Worm (Caenorhabditis elegans) whole organism, L4 larva: ENCODE results near the gene EGAP1.5.

Experiments used
- R02D3.7 ChIP-seq: fragments of 150-350 bp; sonication (generic microtip); optimal IDR thresholded peaks from 3 replicates; lab custom pipeline; 2014; ENCODE audit warnings: missing biosample characterization, missing genetic modification characterization
- T20F7.1 ChIP-seq: fragments of 200-800 bp; sonication (Bioruptor generic); optimal IDR thresholded peaks from 2 replicates; lab custom pipeline; 2018; ENCODE audit warnings: mild to moderate bottlenecking, missing genetic modification characterization, missing compliant biosample characterization
- Y105C5A.15 ChIP-seq: fragments of 200-800 bp; sonication (Bioruptor generic); IDR thresholded peaks from 2 replicates; pipeline ENCODE4 v1.3.6; 2022; ENCODE audit warnings: missing genetic modification characterization, missing compliant biosample characterization
- Y75B8A.6 ChIP-seq: fragments of 200-800 bp; sonication (Bioruptor generic); IDR thresholded peaks from 2 replicates; pipeline ENCODE4 v1.3.6; 2022; ENCODE audit warnings: missing genetic modification reagents, missing genetic modification characterization, missing compliant biosample characterization
- ZK546.5 ChIP-seq, 2 experiments: sonication (generic microtip); optimal IDR thresholded peaks; 2 replicates each; lab custom pipeline; 2017; ENCODE audit warnings: missing biosample characterization in 2 of 2, missing genetic modification characterization in 2 of 2
- aly-2 ChIP-seq: sonication (generic microtip); optimal IDR thresholded peaks from 2 replicates; lab custom pipeline; 2018; ENCODE audit warnings: missing biosample characterization, missing genetic modification characterization
- attf-4 ChIP-seq: sonication (generic microtip); optimal IDR thresholded peaks from 3 replicates; lab custom pipeline; 2017; ENCODE audit warnings: missing biosample characterization, missing genetic modification characterization
- ceh-20 ChIP-seq: fragments of 200-800 bp; sonication (Bioruptor generic); IDR thresholded peaks from 2 replicates; pipeline ENCODE4 v1.3.6; 2022; ENCODE audit warnings: missing genetic modification reagents, missing genetic modification characterization, missing compliant biosample characterization
- ceh-28 ChIP-seq: fragments of 150-350 bp; optimal IDR thresholded peaks from 2 replicates; lab custom pipeline; 2014; ENCODE audit warnings: missing biosample characterization, missing genetic modification reagents, missing genetic modification characterization
- ceh-62 ChIP-seq: sonication (generic microtip); optimal IDR thresholded peaks from 2 replicates; lab custom pipeline; 2017; ENCODE audit warnings: missing biosample characterization, missing genetic modification characterization
- ceh-82 ChIP-seq: sonication (generic microtip); optimal IDR thresholded peaks from 2 replicates; lab custom pipeline; 2017; ENCODE audit warnings: missing biosample characterization, missing genetic modification characterization
- ctbp-1 ChIP-seq: fragments of 200-800 bp; sonication (Bioruptor generic); IDR thresholded peaks from 2 replicates; pipeline ENCODE4 v1.3.6; 2022; ENCODE audit warnings: missing genetic modification reagents, missing genetic modification characterization, missing compliant biosample characterization
- daf-12 ChIP-seq: fragments of 150-350 bp; optimal IDR thresholded peaks from 2 replicates; lab custom pipeline; 2014; ENCODE audit warnings: missing biosample characterization, missing genetic modification reagents, missing genetic modification characterization
- daf-16 ChIP-seq, 3 experiments: sonication (generic microtip); optimal IDR thresholded peaks; 2 replicates each; lab custom pipeline; 2016 to 2017; ENCODE audit warnings: missing genetic modification characterization in 3 of 3, missing genetic modification reagents in 3 of 3, mild to moderate bottlenecking in 2 of 3, missing compliant biosample characterization in 2 of 3, missing biosample characterization in 1 of 3, moderate library complexity in 1 of 3
- daf-19 ChIP-seq: fragments of 200-800 bp; sonication (Bioruptor generic); conservative IDR thresholded peaks from 2 replicates; pipeline ENCODE4 v1.3.6; 2022; ENCODE audit warnings: missing genetic modification characterization, missing compliant biosample characterization
- dmd-8 ChIP-seq: fragments of 200-800 bp; sonication (Bioruptor generic); IDR thresholded peaks from 2 replicates; pipeline ENCODE4 v1.3.6; 2022; ENCODE audit warnings: missing genetic modification characterization, missing compliant biosample characterization
- dmd-9 ChIP-seq: fragments of 200-800 bp; sonication (Bioruptor generic); IDR thresholded peaks from 2 replicates; pipeline ENCODE4 v1.3.6; 2022; ENCODE audit warnings: missing genetic modification reagents, missing genetic modification characterization, missing compliant biosample characterization
- egl-43 ChIP-seq: fragments of 200-800 bp; sonication (Bioruptor generic); IDR thresholded peaks from 2 replicates; pipeline ENCODE4 v1.3.6; 2022; ENCODE audit warnings: missing genetic modification reagents, missing genetic modification characterization, missing compliant biosample characterization
- fkh-10 ChIP-seq: fragments of 150-350 bp; optimal IDR thresholded peaks from 2 replicates; lab custom pipeline; 2014; ENCODE audit warnings: missing biosample characterization, missing genetic modification reagents, missing genetic modification characterization
- hif-1 ChIP-seq, 2 experiments: sonication (generic microtip); optimal IDR thresholded peaks; 2 replicates each; lab custom pipeline; 2016 to 2017; ENCODE audit warnings: missing compliant biosample characterization in 2 of 2, missing genetic modification characterization in 2 of 2, missing genetic modification reagents in 2 of 2, missing genotype in 2 of 2, mild to moderate bottlenecking in 1 of 2
- hlh-30 ChIP-seq: sonication (generic microtip); optimal IDR thresholded peaks from 2 replicates; lab custom pipeline; 2017; ENCODE audit warnings: antibody characterized with exemption, mild to moderate bottlenecking, missing genetic modification characterization, missing compliant biosample characterization; ENCODE audit not compliant: insufficient read depth
- jun-1 ChIP-seq: fragments of 150-350 bp; optimal IDR thresholded peaks from 2 replicates; lab custom pipeline; 2014; ENCODE audit warnings: missing biosample characterization, missing genetic modification reagents, missing genetic modification characterization
- lin-15B ChIP-seq: fragments of 150-350 bp; sonication (generic microtip); optimal IDR thresholded peaks from 3 replicates; lab custom pipeline; 2014; ENCODE audit warnings: missing biosample characterization, missing genetic modification characterization
- lin-29 ChIP-seq: fragments of 200-800 bp; sonication (Bioruptor generic); IDR thresholded peaks from 2 replicates; pipeline ENCODE4 v1.3.6; 2022; ENCODE audit warnings: missing genetic modification reagents, missing genetic modification characterization, missing compliant biosample characterization
- lsy-2 ChIP-seq, 2 experiments: fragments of 150-350 bp in 1 of 2; sonication (generic microtip) in 1 of 2; optimal IDR thresholded peaks; 2 replicates each; lab custom pipeline; 2014 to 2017; ENCODE audit warnings: missing biosample characterization in 2 of 2, missing genetic modification characterization in 2 of 2
- madf-5 ChIP-seq, 2 experiments: fragments of 200-800 bp; sonication (Bioruptor generic); IDR thresholded peaks; 2 replicates each; pipeline ENCODE4 v1.3.6; 2022; ENCODE audit warnings: missing compliant biosample characterization in 2 of 2, missing genetic modification characterization in 2 of 2
- mdl-1 ChIP-seq, 2 experiments: fragments of 150-350 bp in 1 of 2; sonication (generic microtip) in 1 of 2; optimal IDR thresholded peaks; 2 replicates each; lab custom pipeline; 2014 to 2017; ENCODE audit warnings: missing biosample characterization in 2 of 2, missing genetic modification characterization in 2 of 2
- mep-1 ChIP-seq: fragments of 150-350 bp; sonication (generic microtip); optimal IDR thresholded peaks from 3 replicates; lab custom pipeline; 2014; ENCODE audit warnings: missing biosample characterization, missing genetic modification characterization
- mes-2 ChIP-seq: sonication (generic microtip); optimal IDR thresholded peaks from 2 replicates; lab custom pipeline; 2016; ENCODE audit warnings: missing genotype, mild to moderate bottlenecking, missing genetic modification characterization, missing compliant biosample characterization; ENCODE audit not compliant: poor library complexity, severe bottlenecking
- mxl-3 ChIP-seq: fragments of 200-800 bp; sonication (Bioruptor generic); optimal IDR thresholded peaks from 2 replicates; lab custom pipeline; 2018; ENCODE audit warnings: mild to moderate bottlenecking, missing genetic modification characterization, missing compliant biosample characterization
- nhr-11 ChIP-seq: fragments of 150-350 bp; optimal IDR thresholded peaks from 2 replicates; lab custom pipeline; 2014; ENCODE audit warnings: missing biosample characterization, missing genetic modification characterization
- nhr-111 ChIP-seq: fragments of 200-800 bp; sonication (Bioruptor generic); optimal IDR thresholded peaks from 2 replicates; lab custom pipeline; 2018; ENCODE audit warnings: mild to moderate bottlenecking, missing genetic modification characterization, missing compliant biosample characterization
- nhr-237 ChIP-seq: sonication (generic microtip); optimal IDR thresholded peaks from 2 replicates; lab custom pipeline; 2017; ENCODE audit warnings: missing biosample characterization, missing genetic modification characterization
- nhr-25 ChIP-seq: sonication (generic microtip); optimal IDR thresholded peaks from 2 replicates; lab custom pipeline; 2017; ENCODE audit warnings: missing genetic modification characterization, mild to moderate bottlenecking, missing compliant biosample characterization, antibody characterized with exemption, moderate library complexity, borderline replicate concordance; ENCODE audit not compliant: insufficient read depth
- nhr-28 ChIP-seq: fragments of 150-350 bp; optimal IDR thresholded peaks from 2 replicates; lab custom pipeline; 2014; ENCODE audit warnings: missing biosample characterization, missing genetic modification characterization
- nhr-48 ChIP-seq: sonication (generic microtip); optimal IDR thresholded peaks from 2 replicates; lab custom pipeline; 2016; ENCODE audit warnings: mild to moderate bottlenecking, missing genetic modification characterization, missing compliant biosample characterization
- nhr-76 ChIP-seq: fragments of 150-350 bp; optimal IDR thresholded peaks from 2 replicates; lab custom pipeline; 2014; ENCODE audit warnings: missing biosample characterization, missing genetic modification characterization
- pha-4 ChIP-seq, 2 experiments: fragments of 150-350 bp in 1 of 2; fragments of 200-800 bp in 1 of 2; sonication (Bioruptor generic) in 1 of 2; IDR thresholded peaks in 1 of 2; optimal IDR thresholded peaks in 1 of 2; 2 replicates each; pipeline versions ENCODE4 v1.3.6 to Lab custom; 2014 to 2022; ENCODE audit warnings: missing genetic modification characterization in 2 of 2, missing genetic modification reagents in 2 of 2, missing biosample characterization in 1 of 2, missing compliant biosample characterization in 1 of 2
- pqm-1 ChIP-seq: sonication (generic microtip); optimal IDR thresholded peaks from 2 replicates; lab custom pipeline; 2017; ENCODE audit warnings: missing biosample characterization, missing genetic modification characterization
- saeg-2 ChIP-seq: fragments of 200-800 bp; sonication (Bioruptor generic); IDR thresholded peaks from 2 replicates; pipeline ENCODE4 v1.3.6; 2022; ENCODE audit warnings: missing genetic modification reagents, missing genetic modification characterization, missing compliant biosample characterization
- sdz-12 ChIP-seq: fragments of 200-800 bp; sonication (Bioruptor generic); optimal IDR thresholded peaks from 2 replicates; lab custom pipeline; 2018; ENCODE audit warnings: mild to moderate bottlenecking, missing genetic modification characterization, missing compliant biosample characterization
- snpc-4 ChIP-seq: fragments of 150-350 bp; optimal IDR thresholded peaks from 2 replicates; lab custom pipeline; 2014; ENCODE audit warnings: missing biosample characterization, missing genetic modification characterization
- spr-3 ChIP-seq: fragments of 200-800 bp; sonication (Bioruptor generic); optimal IDR thresholded peaks from 2 replicates; lab custom pipeline; 2018; ENCODE audit warnings: mild to moderate bottlenecking, missing genetic modification characterization, missing compliant biosample characterization
- tag-97 ChIP-seq: fragments of 200-800 bp; sonication (Bioruptor generic); IDR thresholded peaks from 2 replicates; pipeline ENCODE4 v1.3.6; 2022; ENCODE audit warnings: missing genetic modification characterization, missing compliant biosample characterization
- tra-1 ChIP-seq: fragments of 200-800 bp; sonication (Bioruptor generic); IDR thresholded peaks from 2 replicates; pipeline ENCODE4 v1.3.6; 2022; ENCODE audit warnings: missing genetic modification reagents, missing genetic modification characterization, missing compliant biosample characterization
- unc-62 ChIP-seq, 3 experiments: fragments of 150-350 bp in 1 of 3; sonication (generic microtip); optimal IDR thresholded peaks in 2 of 3; peaks in 1 of 3; 1 replicate in 1 of 3; 2 replicates in 2 of 3; lab custom pipeline; 2014 to 2017; ENCODE audit warnings: missing biosample characterization in 3 of 3, missing genetic modification characterization in 3 of 3, missing genetic modification reagents in 3 of 3, missing genotype in 1 of 3
- zip-2 ChIP-seq: fragments of 150-350 bp; optimal IDR thresholded peaks from 2 replicates; lab custom pipeline; 2014; ENCODE audit warnings: missing biosample characterization, missing genetic modification characterization
- ztf-7 ChIP-seq: fragments of 150-350 bp; optimal IDR thresholded peaks from 2 replicates; lab custom pipeline; 2014; ENCODE audit warnings: missing biosample characterization, missing genetic modification characterization

The EGAP1.5 gene

ce11 chrIII:5948162-5948933 is 16.8 kb downstream of the EGAP1.5 start, which contains the start of the genes F25B5.6 and F25B5.3 (continued):
- TF ChIP-seq nhr-11 (no peak), Y105C5A.15 (no peak), saeg-2 (GFP tag; lab: Robert Waterston, UW) (no peak), dmd-9 (no peak), lin-15B (tag; lab: Kevin White, UChicago) (no peak), R02D3.7 (no peak), hlh-30 (tag; lab: Kevin White, UChicago) (peak; percentile 76), unc-62 (GFP tag; optimal IDR thresholded peaks at IDR 0.05 in 1 of 2; lab: Kevin White, UChicago) (peak in 1 of 2 experiments; percentile 68), unc-62 (tag; optimal IDR thresholded peaks at IDR 0.05; lab: Kevin White, UChicago) (no peak), fkh-10 (GFP tag; lab: Kevin White, UChicago) (no peak), aly-2 (no peak), attf-4 (tag; lab: Kevin White, UChicago) (no peak), zip-2 (tag; lab: Kevin White, UChicago) (no peak), pqm-1 (tag; lab: Kevin White, UChicago) (no peak), lsy-2 (tag; optimal IDR thresholded peaks at IDR 0.05; lab: Kevin White, UChicago) (peak in 1 of 2 experiments; percentile 21), nhr-76 (tag; lab: Kevin White, UChicago) (no peak), nhr-48 (tag; lab: Kevin White, UChicago) (no peak), ZK546.5 (tag; optimal IDR thresholded peaks at IDR 0.05; lab: Kevin White, UChicago) (no peak), Y75B8A.6 (GFP tag; lab: Robert Waterston, UW) (no peak), daf-16 (GFP tag; optimal IDR thresholded peaks at IDR 0.05; lab: Kevin White, UChicago) (no peak), daf-16 (tag; optimal IDR thresholded peaks at IDR 0.05; lab: Kevin White, UChicago) (peak; percentile 13), madf-5 (GFP tag; IDR thresholded peaks at IDR 0.05; lab: Robert Waterston, UW) (no peak), nhr-111 (GFP tag; lab: Kevin White, UChicago) (no peak), mxl-3 (no peak), pha-4 (GFP tag; IDR thresholded peaks at IDR 0.05; lab: Robert Waterston, UW) (no peak), pha-4 (tag; optimal IDR thresholded peaks at IDR 0.05; lab: Kevin White, UChicago) (no peak), hif-1 (tag; optimal IDR thresholded peaks at IDR 0.05; lab: Kevin White, UChicago) (no peak), nhr-237 (tag; lab: Kevin White, UChicago) (no peak), daf-19 (GFP tag; lab: Robert Waterston, UW) (no peak), mdl-1 (tag; optimal IDR thresholded peaks at IDR 0.05; lab: Kevin White, UChicago) (peak in 1 of 2 experiments; percentile 69), ctbp-1 (GFP tag; lab: Robert Waterston, UW) (no peak), nhr-25 (no peak), ceh-62 (tag; lab: Kevin White, UChicago) (no peak), jun-1 (tag; lab: Kevin White, UChicago) (no peak), tag-97 (no peak), sdz-12 (GFP tag; lab: Kevin White, UChicago) (no peak), spr-3 (GFP tag; lab: Kevin White, UChicago) (no peak), ceh-82 (tag; lab: Kevin White, UChicago) (no peak), daf-12 (tag; lab: Kevin White, UChicago) (no peak), mes-2 (peak; percentile 40), ztf-7 (no peak), dmd-8 (GFP tag; lab: Robert Waterston, UW) (no peak), ceh-20 (GFP tag; lab: Robert Waterston, UW) (no peak), ceh-28 (tag; lab: Kevin White, UChicago) (no peak), lin-29 (GFP tag; lab: Robert Waterston, UW) (no peak), tra-1 (no peak), mep-1 (tag; lab: Kevin White, UChicago) (no peak), snpc-4 (no peak), nhr-28 (tag; lab: Kevin White, UChicago) (peak; percentile 57), egl-43 (GFP tag; lab: Robert Waterston, UW) (no peak), T20F7.1 (GFP tag; lab: Kevin White, UChicago) (no peak)
